Fruit fly (Drosophila melanogaster) whole organism, prepupa: Measurements from ENCODE around the gene Mal-B2.
A peak's percentile ranks its signal among the peaks of the same experiment; 100 is the strongest.

ENCODE experiments used
- Blimp-1 ChIP-seq: fragments of 200-800 bp; sonication (Bioruptor generic); optimal IDR thresholded peaks from 3 replicates; lab custom pipeline; 2017; ENCODE audit warnings: missing biosample characterization, missing genetic modification characterization, mild to moderate bottlenecking, moderate library complexity, missing genetic modification reagents
- CG10631 ChIP-seq: fragments of 200-800 bp; sonication (Bioruptor generic); optimal IDR thresholded peaks from 2 replicates; lab custom pipeline; 2016; ENCODE audit warnings: missing biosample characterization, missing genetic modification characterization
- CG11902 ChIP-seq: fragments of 200-800 bp; sonication (Bioruptor generic); optimal IDR thresholded peaks from 3 replicates; lab custom pipeline; 2016; ENCODE audit warnings: missing biosample characterization, missing genetic modification characterization
- CG15336 ChIP-seq: fragments of 200-800 bp; sonication (Bioruptor generic); IDR thresholded peaks from 2 replicates; pipeline ENCODE4 v1.3.6; 2022; ENCODE audit warnings: missing biosample characterization, missing genetic modification characterization
- CG1621 ChIP-seq: fragments of 200-800 bp; sonication (Bioruptor generic); optimal IDR thresholded peaks from 3 replicates; lab custom pipeline; 2018; ENCODE audit warnings: missing biosample characterization, mild to moderate bottlenecking, missing genetic modification characterization
- CG16779 ChIP-seq: fragments of 200-800 bp; sonication (Bioruptor generic); optimal IDR thresholded peaks from 3 replicates; lab custom pipeline; 2017; ENCODE audit warnings: missing biosample characterization, mild to moderate bottlenecking, missing genetic modification characterization
- CG4318 ChIP-seq: fragments of 200-800 bp; sonication (Bioruptor generic); optimal IDR thresholded peaks from 3 replicates; lab custom pipeline; 2017; ENCODE audit warnings: missing biosample characterization, mild to moderate bottlenecking, missing genetic modification characterization
- CG6163 ChIP-seq: fragments of 200-800 bp; sonication (Bioruptor generic); IDR thresholded peaks from 3 replicates; pipeline ENCODE4 v1.3.6; 2022; ENCODE audit warnings: missing biosample characterization, missing genetic modification characterization
- CG6276 ChIP-seq: fragments of 200-800 bp; sonication (Bioruptor generic); optimal IDR thresholded peaks from 2 replicates; lab custom pipeline; 2017; ENCODE audit warnings: missing biosample characterization, mild to moderate bottlenecking, missing genetic modification characterization
- CG6792 ChIP-seq: fragments of 200-800 bp; sonication (Bioruptor generic); optimal IDR thresholded peaks from 3 replicates; lab custom pipeline; 2016; ENCODE audit warnings: missing biosample characterization, missing genetic modification characterization
- CG6808 ChIP-seq: fragments of 200-800 bp; sonication (Bioruptor generic); optimal IDR thresholded peaks from 3 replicates; lab custom pipeline; 2017; ENCODE audit warnings: missing biosample characterization, missing genetic modification characterization, mild to moderate bottlenecking, moderate library complexity, missing genetic modification reagents
- CG6854 ChIP-seq: fragments of 200-800 bp; sonication (Bioruptor generic); optimal IDR thresholded peaks from 2 replicates; lab custom pipeline; 2017; ENCODE audit warnings: missing biosample characterization, mild to moderate bottlenecking, missing genetic modification characterization
- CG8119 ChIP-seq: fragments of 200-800 bp; sonication (Bioruptor generic); IDR thresholded peaks from 3 replicates; pipeline ENCODE4 v1.3.6; 2022; ENCODE audit warnings: missing biosample characterization, missing genetic modification characterization
- Eip75B ChIP-seq: fragments of 200-800 bp; sonication (Bioruptor generic); optimal IDR thresholded peaks from 3 replicates; lab custom pipeline; 2016; ENCODE audit warnings: missing biosample characterization, missing genetic modification characterization
- Eip78C ChIP-seq: fragments of 200-800 bp; sonication (Bioruptor generic); peaks from one replicate; lab custom pipeline; 2016; ENCODE audit warnings: missing biosample characterization, missing genetic modification characterization
- Ets96B ChIP-seq: fragments of 200-800 bp; optimal IDR thresholded peaks from 2 replicates; lab custom pipeline; 2019; ENCODE audit warnings: missing biosample characterization, mild to moderate bottlenecking, missing genetic modification characterization, moderate library complexity
- Gug ChIP-seq: fragments of 200-800 bp; sonication (Bioruptor generic); IDR thresholded peaks from 2 replicates; pipeline ENCODE4 v1.3.6; 2022; ENCODE audit warnings: missing biosample characterization, missing genetic modification characterization
- Hr38 ChIP-seq: sonication (Bioruptor generic); optimal IDR thresholded peaks from 2 replicates; lab custom pipeline; 2016; ENCODE audit warnings: missing biosample characterization, missing genetic modification characterization
- Lpt ChIP-seq: fragments of 200-800 bp; sonication (Bioruptor generic); optimal IDR thresholded peaks from 3 replicates; lab custom pipeline; 2016; ENCODE audit warnings: missing biosample characterization, missing genetic modification characterization
- Met ChIP-seq: fragments of 200-800 bp; sonication (Bioruptor generic); optimal IDR thresholded peaks from 3 replicates; lab custom pipeline; 2016; ENCODE audit warnings: missing biosample characterization, missing genetic modification characterization
- Sox15 ChIP-seq: fragments of 200-800 bp; sonication (Bioruptor generic); optimal IDR thresholded peaks from 3 replicates; lab custom pipeline; 2016; ENCODE audit warnings: missing biosample characterization, missing genetic modification characterization
- achi ChIP-seq: fragments of 200-800 bp; sonication (Bioruptor generic); optimal IDR thresholded peaks from 3 replicates; lab custom pipeline; 2016; ENCODE audit warnings: missing biosample characterization, missing genetic modification characterization
- acj6 ChIP-seq: fragments of 200-800 bp; sonication (Bioruptor generic); optimal IDR thresholded peaks from 3 replicates; lab custom pipeline; 2016; ENCODE audit warnings: missing biosample characterization, missing genetic modification characterization
- cyc ChIP-seq: fragments of 200-800 bp; sonication (Bioruptor generic); optimal IDR thresholded peaks from 3 replicates; lab custom pipeline; 2016; ENCODE audit warnings: missing biosample characterization, missing genetic modification characterization
- eg ChIP-seq: fragments of 200-800 bp; sonication (Bioruptor generic); IDR thresholded peaks from 3 replicates; pipeline ENCODE4 v1.3.6; 2022; ENCODE audit warnings: missing biosample characterization, missing genetic modification characterization
- pdm3 ChIP-seq: fragments of 200-800 bp; sonication (Bioruptor generic); optimal IDR thresholded peaks from 3 replicates; lab custom pipeline; 2016; ENCODE audit warnings: missing biosample characterization, missing genetic modification characterization
- salr ChIP-seq, 2 experiments: fragments of 200-800 bp; sonication (Bioruptor generic); optimal IDR thresholded peaks; 3 replicates each; lab custom pipeline; 2016 to 2018; ENCODE audit warnings: missing biosample characterization in 2 of 2, missing genetic modification characterization in 2 of 2, mild to moderate bottlenecking in 1 of 2
- ss ChIP-seq, 2 experiments: fragments of 200-800 bp; sonication (Bioruptor generic); optimal IDR thresholded peaks; 2 replicates in 1 of 2; 3 replicates in 1 of 2; lab custom pipeline; 2017 to 2018; ENCODE audit warnings: mild to moderate bottlenecking in 2 of 2, missing biosample characterization in 2 of 2, missing genetic modification characterization in 2 of 2, moderate library complexity in 1 of 2
- svp ChIP-seq: fragments of 200-800 bp; sonication (Bioruptor generic); peaks from one replicate; lab custom pipeline; 2016; ENCODE audit warnings: missing biosample characterization, missing genetic modification characterization
- vri ChIP-seq: fragments of 200-800 bp; sonication (Bioruptor generic); optimal IDR thresholded peaks from 3 replicates; lab custom pipeline; 2016; ENCODE audit warnings: missing biosample characterization, mild to moderate bottlenecking, missing genetic modification characterization

Mal-B2 gene

dm6 chr2L:11870867-11871452 lies 21.2 kb downstream of the Mal-B2 start (continued):
- TF ChIP-seq pdm3 (GFP tag; lab: Kevin White, UChicago) (peak; percentile 56), acj6 (GFP tag; lab: Kevin White, UChicago) (peak; percentile 41), CG8119 (GFP tag; lab: Robert Waterston, UW) (no peak), CG16779 (tag; lab: Kevin White, UChicago) (no peak), vri (GFP tag; lab: Kevin White, UChicago) (no peak), svp (GFP tag; lab: Kevin White, UChicago) (peak; percentile 83), ss (GFP tag; optimal IDR thresholded peaks at IDR 0.05; lab: Kevin White, UChicago) (peak in 1 of 2 experiments; percentile 56), CG15336 (GFP tag; lab: Robert Waterston, UW) (no peak)

- TF ChIP-seq Hr38 (GFP tag; lab: Kevin White, UChicago) (no peak), acj6 (GFP tag; lab: Kevin White, UChicago) (no peak), CG11902 (GFP tag; lab: Kevin White, UChicago) (no peak), Met (GFP tag; lab: Kevin White, UChicago) (no peak), Eip78C (GFP tag; lab: Kevin White, UChicago) (peak; percentile 54), CG6854 (GFP tag; lab: Kevin White, UChicago) (no peak), salr (GFP tag; optimal IDR thresholded peaks at IDR 0.05; lab: Kevin White, UChicago) (no peak), Eip75B (GFP tag; lab: Kevin White, UChicago) (no peak), CG6808 (no peak), Lpt (GFP tag; lab: Kevin White, UChicago) (no peak), cyc (GFP tag; lab: Kevin White, UChicago) (no peak), CG6792 (GFP tag; lab: Kevin White, UChicago) (no peak), Sox15 (GFP tag; lab: Kevin White, UChicago) (no peak), CG15336 (GFP tag; lab: Robert Waterston, UW) (peak; percentile 14; the same call in 1 of the 2 replicates), eg (GFP tag; lab: Robert Waterston, UW) (0 out of 3 replicates have a peak, but pooled peaks have one; percentile 37), Gug (GFP tag; lab: Robert Waterston, UW) (no peak), CG6163 (no peak)
- TF ChIP-seq, all 60 proteins: peak for 3
Observed at dm6 chr2L:11874232-11874765, 24.5 kb downstream of the Mal-B2 start.

DNA sequence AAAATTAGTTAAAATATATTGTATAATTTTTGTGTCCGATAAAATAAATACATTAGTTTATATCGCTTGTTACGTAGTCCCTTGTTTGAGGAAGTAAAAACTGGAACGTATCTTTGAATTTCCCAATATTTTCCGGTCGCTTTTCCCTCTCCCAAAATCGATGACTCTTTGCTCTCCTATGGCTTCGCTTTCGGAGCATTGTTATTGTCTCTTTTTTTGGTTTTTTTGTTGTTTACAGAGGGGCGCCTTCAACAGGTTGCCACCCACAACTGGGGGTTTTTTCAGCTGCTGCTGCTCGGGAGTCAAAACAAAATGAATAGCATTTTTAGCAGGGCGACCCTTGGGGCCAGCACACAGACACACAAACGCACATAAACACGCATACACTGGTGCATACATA lies 25.1 kb downstream of the Mal-B2 start:
- no peak for TF ChIP-seq Blimp-1
- peak; percentile 43; the same call in 1 of the 3 replicates for TF ChIP-seq eg (GFP tag; lab: Robert Waterston, UW)
- TF ChIP-seq CG6276: peak; percentile 8

dm6 chr2L:11878812-11879328 lies 29.1 kb downstream of the Mal-B2 start:
- TF ChIP-seq ss (GFP tag; optimal IDR thresholded peaks at IDR 0.05; lab: Kevin White, UChicago): no peak
- TF ChIP-seq eg (GFP tag; lab: Robert Waterston, UW): no peak
- no peak for TF ChIP-seq CG6854 (GFP tag; lab: Kevin White, UChicago)
- TF ChIP-seq CG10631 (GFP tag; lab: Kevin White, UChicago): no peak
- TF ChIP-seq Lpt (GFP tag; lab: Kevin White, UChicago): no peak
- TF ChIP-seq Hr38 (GFP tag; lab: Kevin White, UChicago): no peak
- no peak for TF ChIP-seq achi
- TF ChIP-seq Ets96B: no peak
- no peak for TF ChIP-seq CG6792 (GFP tag; lab: Kevin White, UChicago)
- no peak for TF ChIP-seq Eip78C (GFP tag; lab: Kevin White, UChicago)
- TF ChIP-seq CG1621: no peak
- no peak for TF ChIP-seq salr (GFP tag; optimal IDR thresholded peaks at IDR 0.05; lab: Kevin White, UChicago)
- no peak for TF ChIP-seq CG11902 (GFP tag; lab: Kevin White, UChicago)
- no peak for TF ChIP-seq CG4318 (GFP tag; lab: Kevin White, UChicago)
- TF ChIP-seq, all 60 proteins: peak for 0

DNA sequence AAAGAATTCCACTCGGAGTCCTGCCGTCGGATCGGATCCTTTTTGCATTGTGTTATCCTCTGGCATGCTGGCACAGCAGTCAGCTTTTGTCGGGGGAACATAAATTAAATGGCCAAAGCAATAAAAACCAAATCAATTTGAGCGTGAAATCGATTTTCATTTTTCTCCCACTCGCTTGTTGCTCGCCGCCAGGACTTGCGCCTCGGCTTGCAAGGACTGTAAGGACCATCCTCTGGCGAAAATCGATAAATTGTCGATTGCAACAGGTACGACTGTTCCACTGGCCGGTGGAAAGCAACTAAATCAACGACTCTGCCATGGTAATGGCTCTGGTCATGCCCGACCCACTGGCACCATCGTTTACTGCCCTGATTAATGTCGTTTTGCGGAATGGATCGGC lies 43.5 kb downstream of the Mal-B2 start:
- TF ChIP-seq Ets96B: no peak
- TF ChIP-seq, all 60 proteins: peak for 0
